Worm (Caenorhabditis elegans): Measurements from ENCODE around the gene C34C12.2.

- TF ChIP-seq hif-1 (tag; optimal IDR thresholded peaks at IDR 0.05) (no peak), dve-1 (tag; optimal IDR thresholded peaks at IDR 0.05; ENCODE audit: insufficient read depth) (no peak), F10B5.3 (tag; optimal IDR thresholded peaks at IDR 0.05) (no peak), tra-1 (GFP tag; IDR thresholded peaks at IDR 0.05) (no peak), F49E8.2 (tag; optimal IDR thresholded peaks at IDR 0.05; ENCODE audit: borderline replicate concordance) (no peak), nhr-25 (tag; optimal IDR thresholded peaks at IDR 0.05; ENCODE audit: borderline replicate concordance, insufficient read depth) (no peak), nhr-237 (tag; optimal IDR thresholded peaks at IDR 0.05) (no peak)
Observed at ce11 chrIII:3405535-3405934, 48.1 kb upstream of the C34C12.2 start, which contains the start of gene golg-4.
